Worm (Caenorhabditis elegans): Measurements from ENCODE around the gene F37B12.3.

- TF ChIP-seq nhr-11 (tag; optimal IDR thresholded peaks at IDR 0.05) (no peak), ama-1 (optimal IDR thresholded peaks at IDR 0.05) (no peak), che-1 (tag; optimal IDR thresholded peaks at IDR 0.05) (no peak), ceh-45 (GFP tag; IDR thresholded peaks at IDR 0.05) (no peak), unc-86 (tag; optimal IDR thresholded peaks at IDR 0.05) (no peak), elt-2 (tag; optimal IDR thresholded peaks at IDR 0.05) (no peak)
Measured at ce11 chrII:9014188-9014587, 27.0 kb downstream of the F37B12.3 start.
